Worm (Caenorhabditis elegans) whole organism, L4/young adult: ENCODE results near the gene frm-10.

Experiments
- W03F9.2 ChIP-seq: fragments of 150-350 bp; optimal IDR thresholded peaks from 2 replicates; lab custom pipeline; 2014; ENCODE audit warnings: missing biosample characterization, missing genetic modification characterization
- him-1 ChIP-seq: sonication (generic microtip); optimal IDR thresholded peaks from 2 replicates; lab custom pipeline; 2016; ENCODE audit warnings: missing genotype, missing genetic modification reagents, missing genetic modification characterization, missing compliant biosample characterization

DNA sequence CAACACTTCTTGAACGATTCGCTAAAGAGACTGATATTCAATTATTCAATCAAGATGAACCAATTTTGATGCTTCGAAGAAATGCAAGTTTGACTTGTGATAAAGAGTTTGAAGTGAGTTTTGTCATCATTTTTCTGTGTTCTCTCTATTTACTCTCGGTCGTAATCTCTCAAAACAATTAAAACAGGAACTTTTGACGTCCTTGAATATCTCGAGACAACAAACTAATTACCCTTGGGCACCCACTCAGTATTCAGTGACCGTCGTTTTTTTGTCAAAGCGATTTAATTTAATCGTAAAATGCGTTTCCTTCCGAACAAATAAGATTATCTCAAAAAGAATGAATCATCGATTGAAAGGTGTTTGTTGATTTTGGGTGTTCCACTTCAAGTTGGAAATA is 1.1 kb downstream of the frm-10 start:
- TF ChIP-seq W03F9.2 (tag; lab: Kevin White, UChicago) (no peak), him-1 (tag; lab: Kevin White, UChicago) (no peak)
